Worm (Caenorhabditis elegans): ENCODE data around the gene str-247.

ce11 chrV:3969664-3970063, 15.8 kb downstream of the str-247 start:
- TF ChIP-seq lin-11 (tag; optimal IDR thresholded peaks at IDR 0.05) (no peak), ztf-16 (tag; optimal IDR thresholded peaks at IDR 0.05) (no peak), pqm-1 (tag; optimal IDR thresholded peaks at IDR 0.05) (no peak), syd-9 (tag; optimal IDR thresholded peaks at IDR 0.05) (no peak), hlh-6 (tag; optimal IDR thresholded peaks at IDR 0.05) (no peak), nhr-11 (tag; optimal IDR thresholded peaks at IDR 0.05) (no peak), ama-1 (optimal IDR thresholded peaks at IDR 0.05) (no peak)

Measured in whole organism, late embryonic.